Fruit fly (Drosophila melanogaster) whole organism, embryonic: ENCODE data around the gene CG10602.
A peak's percentile ranks its signal among the peaks of the same experiment; 100 is the strongest.

Source experiments
- Atf-2 ChIP-seq: fragments of 200-800 bp; sonication (Bioruptor generic); optimal IDR thresholded peaks from 2 replicates; lab custom pipeline; 2016; ENCODE audit warnings: missing biosample characterization, missing genetic modification characterization
- B-H2 ChIP-seq: fragments of 200-800 bp; sonication (Bioruptor generic); optimal IDR thresholded peaks from 2 replicates; lab custom pipeline; 2018; ENCODE audit warnings: missing biosample characterization, mild to moderate bottlenecking, missing genetic modification characterization
- Blimp-1 ChIP-seq: fragments of 200-800 bp; sonication (Bioruptor generic); optimal IDR thresholded peaks from 3 replicates; lab custom pipeline; 2018; ENCODE audit warnings: missing biosample characterization, missing genetic modification characterization, mild to moderate bottlenecking, moderate library complexity, missing genetic modification reagents
- CG10267 ChIP-seq: fragments of 200-800 bp; sonication (Bioruptor generic); optimal IDR thresholded peaks from 2 replicates; lab custom pipeline; 2018; ENCODE audit warnings: missing biosample characterization, mild to moderate bottlenecking, missing genetic modification characterization, moderate library complexity
- CG10979 ChIP-seq: fragments of 200-800 bp; sonication (Bioruptor generic); optimal IDR thresholded peaks from 2 replicates; lab custom pipeline; 2018; ENCODE audit warnings: missing biosample characterization, mild to moderate bottlenecking, missing genetic modification characterization, moderate library complexity
- CG11560 ChIP-seq: fragments of 200-800 bp; sonication (Bioruptor generic); IDR thresholded peaks from 3 replicates; pipeline ENCODE4 v1.3.6; 2022; ENCODE audit warnings: missing biosample characterization, missing genetic modification characterization
- CG13624 ChIP-seq: fragments of 200-800 bp; sonication (Bioruptor generic); optimal IDR thresholded peaks from 2 replicates; lab custom pipeline; 2016; ENCODE audit warnings: missing biosample characterization, missing genetic modification characterization
- CG1603 ChIP-seq: fragments of 200-800 bp; sonication (Bioruptor generic); optimal IDR thresholded peaks from 2 replicates; lab custom pipeline; 2019; ENCODE audit warnings: missing biosample characterization, mild to moderate bottlenecking, missing genetic modification characterization, moderate library complexity
- CG16863 ChIP-seq: fragments of 200-800 bp; sonication (Bioruptor generic); optimal IDR thresholded peaks from 3 replicates; lab custom pipeline; 2016; ENCODE audit warnings: missing biosample characterization, missing genetic modification characterization
- CG17802 ChIP-seq: fragments of 200-800 bp; sonication (Bioruptor generic); optimal IDR thresholded peaks from 2 replicates; lab custom pipeline; 2018; ENCODE audit warnings: missing biosample characterization, mild to moderate bottlenecking, missing genetic modification characterization, moderate library complexity
- CG2116 ChIP-seq: fragments of 200-800 bp; sonication (Bioruptor generic); optimal IDR thresholded peaks from 3 replicates; lab custom pipeline; 2018; ENCODE audit warnings: missing biosample characterization, mild to moderate bottlenecking, missing genetic modification characterization
- CG3065 ChIP-seq: fragments of 200-800 bp; sonication (Bioruptor generic); optimal IDR thresholded peaks from 2 replicates; lab custom pipeline; 2016; ENCODE audit warnings: missing biosample characterization, missing genetic modification characterization
- CG3281 ChIP-seq: fragments of 200-800 bp; sonication (Bioruptor generic); optimal IDR thresholded peaks from 3 replicates; lab custom pipeline; 2017; ENCODE audit warnings: missing biosample characterization, mild to moderate bottlenecking, missing genetic modification characterization
- CG4360 ChIP-seq: fragments of 200-800 bp; sonication (Bioruptor generic); IDR thresholded peaks from 2 replicates; pipeline ENCODE4 v1.3.6; 2022; ENCODE audit warnings: missing biosample characterization, missing genetic modification characterization
- CG4820 ChIP-seq: fragments of 200-800 bp; sonication (Bioruptor generic); optimal IDR thresholded peaks from 3 replicates; lab custom pipeline; 2016; ENCODE audit warnings: missing biosample characterization, missing genetic modification characterization
- CG7928 ChIP-seq: fragments of 200-800 bp; sonication (Bioruptor generic); optimal IDR thresholded peaks from 2 replicates; lab custom pipeline; 2017; ENCODE audit warnings: missing biosample characterization, mild to moderate bottlenecking, missing genetic modification characterization
- CG7963 ChIP-seq: fragments of 200-800 bp; sonication (Bioruptor generic); IDR thresholded peaks from 3 replicates; pipeline ENCODE4 v1.3.6; 2022; ENCODE audit warnings: missing biosample characterization, missing genetic modification characterization; ENCODE audit not compliant: partially characterized antibody
- CG7987 ChIP-seq: fragments of 200-800 bp; sonication (Bioruptor generic); optimal IDR thresholded peaks from 2 replicates; lab custom pipeline; 2018; ENCODE audit warnings: missing biosample characterization, mild to moderate bottlenecking, missing genetic modification characterization, moderate library complexity
- CG8089 ChIP-seq: fragments of 200-800 bp; sonication (Bioruptor generic); optimal IDR thresholded peaks from 3 replicates; lab custom pipeline; 2016; ENCODE audit warnings: missing biosample characterization, missing genetic modification characterization
- CG9727 ChIP-seq: fragments of 200-800 bp; sonication (Bioruptor generic); optimal IDR thresholded peaks from 3 replicates; lab custom pipeline; 2017; ENCODE audit warnings: missing biosample characterization, mild to moderate bottlenecking, missing genetic modification characterization
- CG9932 ChIP-seq: fragments of 200-800 bp; sonication (Bioruptor generic); IDR thresholded peaks from 2 replicates; pipeline ENCODE4 v1.3.6; 2022; ENCODE audit warnings: missing biosample characterization, missing genetic modification characterization
- Dip2 ChIP-seq: fragments of 200-800 bp; sonication (Bioruptor generic); IDR thresholded peaks from 2 replicates; pipeline ENCODE4 v1.3.6; 2022; ENCODE audit warnings: missing biosample characterization, missing genetic modification characterization
- ERR ChIP-seq: fragments of 200-800 bp; sonication (Bioruptor generic); optimal IDR thresholded peaks from 2 replicates; lab custom pipeline; 2016; ENCODE audit warnings: missing biosample characterization, missing genetic modification characterization
- Elba2 ChIP-seq: fragments of 200-800 bp; sonication (Bioruptor generic); optimal IDR thresholded peaks from 3 replicates; lab custom pipeline; 2016; ENCODE audit warnings: missing biosample characterization, missing genetic modification characterization
- Ets97D ChIP-seq: fragments of 200-800 bp; sonication (Bioruptor generic); optimal IDR thresholded peaks from 3 replicates; lab custom pipeline; 2016; ENCODE audit warnings: missing biosample characterization, missing genetic modification characterization
- Fer2 ChIP-seq: fragments of 200-800 bp; sonication (Bioruptor generic); optimal IDR thresholded peaks from 2 replicates; lab custom pipeline; 2018; ENCODE audit warnings: missing biosample characterization, mild to moderate bottlenecking, missing genetic modification characterization, moderate library complexity
- HmgZ ChIP-seq: fragments of 200-800 bp; sonication (Bioruptor generic); optimal IDR thresholded peaks from 2 replicates; lab custom pipeline; 2018; ENCODE audit warnings: missing biosample characterization, mild to moderate bottlenecking, missing genetic modification characterization
- Poxn ChIP-seq: fragments of 200-800 bp; sonication (Bioruptor generic); IDR thresholded peaks from 2 replicates; pipeline ENCODE4 v1.3.6; 2022; ENCODE audit warnings: missing biosample characterization, missing genetic modification characterization
- Spps ChIP-seq: fragments of 200-800 bp; sonication (Bioruptor generic); optimal IDR thresholded peaks from 2 replicates; lab custom pipeline; 2018; ENCODE audit warnings: missing biosample characterization, mild to moderate bottlenecking, missing genetic modification characterization
- aop ChIP-seq: fragments of 200-800 bp; sonication (Bioruptor generic); IDR thresholded peaks from 2 replicates; pipeline ENCODE4 v1.3.6; 2022; ENCODE audit warnings: missing biosample characterization, missing genetic modification characterization
- cwo ChIP-seq: fragments of 200-800 bp; sonication (Bioruptor generic); optimal IDR thresholded peaks from 3 replicates; lab custom pipeline; 2017; ENCODE audit warnings: missing biosample characterization, missing genetic modification characterization, mild to moderate bottlenecking, moderate library complexity, missing genetic modification reagents
- eve ChIP-seq, 2 experiments: fragments of >200 bp; optimal IDR thresholded peaks; 2 replicates each; lab custom pipeline; 2017; ENCODE audit warnings: missing biosample characterization in 2 of 2, missing genetic modification characterization in 2 of 2
- fd102C ChIP-seq: fragments of 200-800 bp; sonication (Bioruptor generic); optimal IDR thresholded peaks from 2 replicates; lab custom pipeline; 2018; ENCODE audit warnings: missing biosample characterization, mild to moderate bottlenecking, missing genetic modification characterization, moderate library complexity
- gcm ChIP-seq: fragments of 200-800 bp; sonication (Bioruptor generic); optimal IDR thresholded peaks from 2 replicates; lab custom pipeline; 2019; ENCODE audit warnings: missing biosample characterization, mild to moderate bottlenecking, missing genetic modification characterization, moderate library complexity
- hbn ChIP-seq: fragments of 200-800 bp; sonication (Bioruptor generic); IDR thresholded peaks from 2 replicates; pipeline ENCODE4 v1.3.6; 2022; ENCODE audit warnings: missing biosample characterization, missing genetic modification characterization; ENCODE audit not compliant: partially characterized antibody
- lbe ChIP-seq: fragments of 200-800 bp; sonication (Bioruptor generic); optimal IDR thresholded peaks from 2 replicates; lab custom pipeline; 2016; ENCODE audit warnings: missing biosample characterization, mild to moderate bottlenecking, missing genetic modification characterization
- nmo ChIP-seq: fragments of 200-800 bp; sonication (Bioruptor generic); optimal IDR thresholded peaks from 2 replicates; lab custom pipeline; 2018; ENCODE audit warnings: missing biosample characterization, mild to moderate bottlenecking, missing genetic modification characterization, moderate library complexity
- oc ChIP-seq: fragments of 200-800 bp; sonication (Bioruptor generic); optimal IDR thresholded peaks from 2 replicates; lab custom pipeline; 2018; ENCODE audit warnings: missing biosample characterization, mild to moderate bottlenecking, missing genetic modification characterization, moderate library complexity
- otp ChIP-seq: fragments of 200-800 bp; sonication (Bioruptor generic); IDR thresholded peaks from 3 replicates; pipeline ENCODE4, ENCODE4 v1.3.6; 2022; ENCODE audit warnings: missing biosample characterization, missing genetic modification characterization
- pb ChIP-seq: fragments of 200-800 bp; sonication (Bioruptor generic); optimal IDR thresholded peaks from 3 replicates; lab custom pipeline; 2016; ENCODE audit warnings: missing biosample characterization, missing genetic modification characterization
- peb ChIP-seq: fragments of 200-800 bp; sonication (Bioruptor generic); IDR thresholded peaks from 2 replicates; pipeline ENCODE4 v1.3.6; 2022; ENCODE audit warnings: missing biosample characterization, missing genetic modification characterization
- ranshi ChIP-seq: fragments of 200-800 bp; sonication (Bioruptor generic); IDR thresholded peaks from 2 replicates; pipeline ENCODE4 v1.3.6; 2022; ENCODE audit warnings: missing biosample characterization, missing genetic modification characterization
- repo ChIP-seq: fragments of 200-800 bp; sonication (Bioruptor generic); optimal IDR thresholded peaks from 2 replicates; lab custom pipeline; 2016; ENCODE audit warnings: missing biosample characterization, missing genetic modification characterization
- sd ChIP-seq: fragments of 200-800 bp; sonication (Bioruptor generic); optimal IDR thresholded peaks from 3 replicates; lab custom pipeline; 2018; ENCODE audit warnings: missing biosample characterization, mild to moderate bottlenecking, missing genetic modification characterization, moderate library complexity
- slp2 ChIP-seq: fragments of 200-800 bp; sonication (Bioruptor generic); optimal IDR thresholded peaks from 2 replicates; lab custom pipeline; 2016; ENCODE audit warnings: missing biosample characterization, missing genetic modification characterization
- sna ChIP-seq: fragments of 200-800 bp; sonication (Bioruptor generic); IDR thresholded peaks from 2 replicates; pipeline ENCODE4 v1.3.6; 2022; ENCODE audit warnings: missing biosample characterization, missing genetic modification characterization; ENCODE audit not compliant: partially characterized antibody
- wor ChIP-seq: fragments of 200-800 bp; sonication (Bioruptor generic); IDR thresholded peaks from 2 replicates; pipeline ENCODE4 v1.3.6; 2022; ENCODE audit warnings: missing biosample characterization, missing genetic modification characterization
- yki ChIP-seq: fragments of >200 bp; optimal IDR thresholded peaks from 3 replicates; lab custom pipeline; 2018
- zfh2 ChIP-seq: fragments of 200-800 bp; sonication (Bioruptor generic); optimal IDR thresholded peaks from 2 replicates; lab custom pipeline; 2016; ENCODE audit warnings: missing biosample characterization, missing genetic modification characterization

The CG10602 gene

dm6 chr2L:18839143-18839872, 19.7 kb downstream of the CG10602 start, which contains the start of gene CG10600 (continued):
- TF ChIP-seq CG7987 (GFP tag; lab: Kevin White, UChicago) (peak; percentile 85), CG8089 (peak; percentile 71), Blimp-1 (GFP tag; lab: Kevin White, UChicago) (no peak), CG4360 (GFP tag; lab: Robert Waterston, UW) (no peak), CG7928 (peak; percentile 58), CG7963 (GFP tag; lab: Robert Waterston, UW) (peak; percentile 72), nmo (peak; percentile 62), Spps (tag; lab: Kevin White, UChicago) (peak; percentile 19), slp2 (GFP tag; lab: Kevin White, UChicago) (peak; percentile 63), sd (no peak), CG11560 (tag; lab: Robert Waterston, UW) (peak; percentile 83; the same call in 2 of the 3 replicates), hbn (GFP tag; lab: Robert Waterston, UW) (peak; percentile 84), CG4820 (GFP tag; lab: Kevin White, UChicago) (peak; percentile 70), CG1603 (tag; lab: Kevin White, UChicago) (peak; percentile 92), Elba2 (GFP tag; lab: Kevin White, UChicago) (peak; percentile 43), Atf-2 (GFP tag; lab: Kevin White, UChicago) (peak; percentile 74), peb (GFP tag; lab: Robert Waterston, UW) (no peak), CG16863 (GFP tag; lab: Kevin White, UChicago) (peak; percentile 64), repo (peak; percentile 85), HmgZ (tag; lab: Kevin White, UChicago) (peak; percentile 93), CG3281 (GFP tag; lab: Kevin White, UChicago) (peak; percentile 66), eve (GFP tag; optimal IDR thresholded peaks at IDR 0.05; lab: Kevin White, UChicago) (no peak), ERR (GFP tag; lab: Kevin White, UChicago) (peak; percentile 90), Poxn (GFP tag; lab: Robert Waterston, UW) (no peak), Fer2 (tag; lab: Kevin White, UChicago) (peak; percentile 41), yki (lab: Kevin White, UChicago) (no peak), CG9727 (GFP tag; lab: Kevin White, UChicago) (peak; percentile 48), gcm (GFP tag; lab: Kevin White, UChicago) (peak; percentile 29), CG10979 (tag; lab: Kevin White, UChicago) (peak; percentile 50), CG17802 (tag; lab: Kevin White, UChicago) (peak; percentile 63), pb (GFP tag; lab: Kevin White, UChicago) (peak; percentile 86), oc (tag; lab: Kevin White, UChicago) (no peak), zfh2 (peak; percentile 91), sna (peak; percentile 67), Ets97D (peak; percentile 94), lbe (GFP tag; lab: Kevin White, UChicago) (peak; percentile 86), otp (GFP tag; lab: Robert Waterston, UW) (peak; percentile 75; the same call in 2 of the 3 replicates), aop (no peak), CG13624 (GFP tag; lab: Kevin White, UChicago) (peak; percentile 91), CG9932 (GFP tag; lab: Robert Waterston, UW) (peak; percentile 89), CG10267 (tag; lab: Kevin White, UChicago) (peak; percentile 98), wor (GFP tag; lab: Robert Waterston, UW) (0 out of 2 replicates have a peak, but pooled peaks have one; percentile 12), ranshi (GFP tag; lab: Robert Waterston, UW) (peak; percentile 62), cwo (GFP tag; lab: Kevin White, UChicago) (peak; percentile 65), fd102C (GFP tag; lab: Kevin White, UChicago) (peak; percentile 63), CG2116 (peak; percentile 86), B-H2 (peak; percentile 91), CG3065 (GFP tag; lab: Kevin White, UChicago) (peak; percentile 84), Dip2 (GFP tag; lab: Robert Waterston, UW) (peak; percentile 84)
